Fruit fly (Drosophila melanogaster) whole organism, embryonic: ENCODE data around the gene CG9498.
A peak's percentile ranks its signal among the peaks of the same experiment; 100 is the strongest.

Experiments
- Atf6 ChIP-seq: fragments of 200-800 bp; sonication (Bioruptor generic); IDR thresholded peaks from 2 replicates; pipeline ENCODE4 v1.3.6; 2022; ENCODE audit warnings: missing biosample characterization, missing genetic modification characterization
- Bgb ChIP-seq: fragments of 200-800 bp; sonication (Bioruptor generic); IDR thresholded peaks from 2 replicates; pipeline ENCODE4 v1.3.6; 2022; ENCODE audit warnings: missing biosample characterization, missing genetic modification characterization; ENCODE audit not compliant: partially characterized antibody
- Bteb2 ChIP-seq: fragments of 200-800 bp; sonication (Bioruptor generic); optimal IDR thresholded peaks from 2 replicates; lab custom pipeline; 2016; ENCODE audit warnings: missing biosample characterization, missing genetic modification characterization
- CG10147 ChIP-seq: fragments of 200-800 bp; sonication (Bioruptor generic); optimal IDR thresholded peaks from 2 replicates; lab custom pipeline; 2019; ENCODE audit warnings: missing biosample characterization, mild to moderate bottlenecking, missing genetic modification characterization, moderate library complexity
- CG10209 ChIP-seq: fragments of 200-800 bp; sonication (Bioruptor generic); optimal IDR thresholded peaks from 3 replicates; lab custom pipeline; 2017; ENCODE audit warnings: missing biosample characterization, mild to moderate bottlenecking, missing genetic modification characterization, missing genetic modification reagents
- CG10321 ChIP-seq: fragments of 200-800 bp; sonication (Bioruptor generic); IDR thresholded peaks from 2 replicates; pipeline ENCODE4 v1.3.6; 2022; ENCODE audit warnings: missing biosample characterization, missing genetic modification characterization
- CG10543 ChIP-seq: fragments of 200-800 bp; sonication (Bioruptor generic); optimal IDR thresholded peaks from 3 replicates; lab custom pipeline; 2017; ENCODE audit warnings: missing biosample characterization, mild to moderate bottlenecking, missing genetic modification characterization, moderate library complexity
- CG10959 ChIP-seq: fragments of 200-800 bp; sonication (Bioruptor generic); IDR thresholded peaks from 2 replicates; pipeline ENCODE4 v1.3.6; 2022; ENCODE audit warnings: missing biosample characterization, missing genetic modification characterization
- CG12155 ChIP-seq: fragments of 200-800 bp; sonication (Bioruptor generic); optimal IDR thresholded peaks from 3 replicates; lab custom pipeline; 2016; ENCODE audit warnings: missing biosample characterization, missing genetic modification characterization
- CG15514 ChIP-seq: fragments of 200-800 bp; sonication (Bioruptor generic); optimal IDR thresholded peaks from 3 replicates; lab custom pipeline; 2017; ENCODE audit warnings: missing biosample characterization, missing genetic modification characterization, mild to moderate bottlenecking, moderate library complexity, missing genetic modification reagents
- CG15601 ChIP-seq: fragments of 200-800 bp; sonication (Bioruptor generic); optimal IDR thresholded peaks from 3 replicates; lab custom pipeline; 2019; ENCODE audit warnings: missing biosample characterization, mild to moderate bottlenecking, missing genetic modification characterization, moderate library complexity
- CG17385 ChIP-seq: fragments of 200-800 bp; sonication (Bioruptor generic); optimal IDR thresholded peaks from 3 replicates; lab custom pipeline; 2018; ENCODE audit warnings: missing biosample characterization, mild to moderate bottlenecking, missing genetic modification characterization
- CG17829 ChIP-seq: fragments of 200-800 bp; optimal IDR thresholded peaks from 2 replicates; lab custom pipeline; 2019; ENCODE audit warnings: missing biosample characterization, mild to moderate bottlenecking, missing genetic modification characterization, moderate library complexity
- CG2712 ChIP-seq: fragments of 200-800 bp; optimal IDR thresholded peaks from 3 replicates; lab custom pipeline; 2019; ENCODE audit warnings: missing biosample characterization, mild to moderate bottlenecking, missing genetic modification characterization, moderate library complexity
- CG30403 ChIP-seq: fragments of 200-800 bp; sonication (Bioruptor generic); optimal IDR thresholded peaks from 3 replicates; lab custom pipeline; 2016; ENCODE audit warnings: missing biosample characterization, missing genetic modification characterization
- CG33557 ChIP-seq: fragments of 200-800 bp; sonication (Bioruptor generic); optimal IDR thresholded peaks from 2 replicates; lab custom pipeline; 2019; ENCODE audit warnings: missing biosample characterization, mild to moderate bottlenecking, missing genetic modification characterization, moderate library complexity
- CG4282 ChIP-seq: fragments of 200-800 bp; sonication (Bioruptor generic); optimal IDR thresholded peaks from 2 replicates; lab custom pipeline; 2016; ENCODE audit warnings: missing biosample characterization, missing genetic modification characterization
- CG4617 ChIP-seq: fragments of 200-800 bp; sonication (Bioruptor generic); optimal IDR thresholded peaks from 3 replicates; lab custom pipeline; 2016; ENCODE audit warnings: missing biosample characterization, missing genetic modification characterization, borderline replicate concordance
- CG6689 ChIP-seq: fragments of 200-800 bp; sonication (Bioruptor generic); IDR thresholded peaks from 2 replicates; pipeline ENCODE4 v1.3.6; 2022; ENCODE audit warnings: missing biosample characterization, missing genetic modification characterization
- CG6765 ChIP-seq: fragments of 200-800 bp; sonication (Bioruptor generic); optimal IDR thresholded peaks from 3 replicates; lab custom pipeline; 2017; ENCODE audit warnings: missing biosample characterization, mild to moderate bottlenecking, missing genetic modification characterization
- CG7556 ChIP-seq: fragments of 200-800 bp; sonication (Bioruptor generic); optimal IDR thresholded peaks from 2 replicates; lab custom pipeline; 2017; ENCODE audit warnings: missing biosample characterization, mild to moderate bottlenecking, missing genetic modification characterization
- CG8359 ChIP-seq: fragments of 200-800 bp; sonication (Bioruptor generic); optimal IDR thresholded peaks from 2 replicates; lab custom pipeline; 2017; ENCODE audit warnings: missing biosample characterization, mild to moderate bottlenecking, missing genetic modification characterization, borderline replicate concordance
- CG9932 ChIP-seq: fragments of 200-800 bp; sonication (Bioruptor generic); IDR thresholded peaks from 2 replicates; pipeline ENCODE4 v1.3.6; 2022; ENCODE audit warnings: missing biosample characterization, missing genetic modification characterization
- Camta ChIP-seq: fragments of 200-800 bp; sonication (Bioruptor generic); optimal IDR thresholded peaks from 2 replicates; lab custom pipeline; 2016; ENCODE audit warnings: missing biosample characterization, missing genetic modification characterization
- CkIIα-i1 ChIP-seq: fragments of 200-800 bp; sonication (Bioruptor generic); IDR thresholded peaks from 2 replicates; pipeline ENCODE4 v1.3.6; 2022; ENCODE audit warnings: missing biosample characterization, missing genetic modification characterization
- CoRest ChIP-seq: fragments of 200-800 bp; sonication (Bioruptor generic); optimal IDR thresholded peaks from 3 replicates; lab custom pipeline; 2018; ENCODE audit warnings: missing biosample characterization, mild to moderate bottlenecking, missing genetic modification characterization, moderate library complexity
- D19B ChIP-seq: fragments of 200-800 bp; sonication (Bioruptor generic); optimal IDR thresholded peaks from 2 replicates; lab custom pipeline; 2017; ENCODE audit warnings: missing biosample characterization, mild to moderate bottlenecking, missing genetic modification characterization
- Dad ChIP-seq: fragments of 200-800 bp; sonication (Bioruptor generic); optimal IDR thresholded peaks from 3 replicates; lab custom pipeline; 2016; ENCODE audit warnings: missing biosample characterization, missing genetic modification characterization
- Ets97D ChIP-seq: fragments of 200-800 bp; sonication (Bioruptor generic); optimal IDR thresholded peaks from 3 replicates; lab custom pipeline; 2016; ENCODE audit warnings: missing biosample characterization, missing genetic modification characterization
- HLH3B ChIP-seq: fragments of 200-800 bp; sonication (Bioruptor generic); IDR thresholded peaks from 2 replicates; pipeline ENCODE4 v1.3.6; 2022; ENCODE audit warnings: missing biosample characterization, missing genetic modification characterization
- Hmr ChIP-seq: fragments of 200-800 bp; sonication (Bioruptor generic); optimal IDR thresholded peaks from 3 replicates; lab custom pipeline; 2017; ENCODE audit warnings: mild to moderate bottlenecking, missing biosample characterization, missing genetic modification reagents, missing genetic modification characterization
- MBD-R2 ChIP-seq: fragments of 200-800 bp; sonication (Bioruptor generic); IDR thresholded peaks from 2 replicates; pipeline ENCODE4 v1.3.6; 2022; ENCODE audit warnings: missing biosample characterization, missing genetic modification characterization
- Pdp1 ChIP-seq, 2 experiments: fragments of 200-800 bp; sonication (Bioruptor generic); optimal IDR thresholded peaks; 3 replicates each; lab custom pipeline; 2016; ENCODE audit warnings: missing biosample characterization in 2 of 2, missing genetic modification characterization in 2 of 2, mild to moderate bottlenecking in 1 of 2, moderate library complexity in 1 of 2
- Poxn ChIP-seq: fragments of 200-800 bp; sonication (Bioruptor generic); IDR thresholded peaks from 2 replicates; pipeline ENCODE4 v1.3.6; 2022; ENCODE audit warnings: missing biosample characterization, missing genetic modification characterization
- Side ChIP-seq: fragments of 200-800 bp; sonication (Bioruptor generic); optimal IDR thresholded peaks from 2 replicates; lab custom pipeline; 2016; ENCODE audit warnings: missing biosample characterization, missing genetic modification characterization
- az2 ChIP-seq: fragments of 200-800 bp; sonication (Bioruptor generic); optimal IDR thresholded peaks from 3 replicates; lab custom pipeline; 2016; ENCODE audit warnings: missing biosample characterization, missing genetic modification characterization
- ci ChIP-seq: fragments of 200-800 bp; sonication (Bioruptor generic); IDR thresholded peaks from 3 replicates; pipeline ENCODE4 v1.3.6; 2022; ENCODE audit warnings: missing biosample characterization, missing genetic modification characterization
- crc ChIP-seq: fragments of 200-800 bp; sonication (Bioruptor generic); optimal IDR thresholded peaks from 2 replicates; lab custom pipeline; 2016; ENCODE audit warnings: missing biosample characterization, missing genetic modification characterization
- gfzf ChIP-seq: fragments of 200-800 bp; sonication (Bioruptor generic); optimal IDR thresholded peaks from 2 replicates; lab custom pipeline; 2016; ENCODE audit warnings: missing biosample characterization, mild to moderate bottlenecking, missing genetic modification characterization, moderate library complexity
- gt ChIP-seq: fragments of 200-800 bp; sonication (Bioruptor generic); IDR thresholded peaks from 2 replicates; pipeline ENCODE4 v1.3.6; 2022; ENCODE audit warnings: missing biosample characterization, missing genetic modification characterization
- hkb ChIP-seq, 2 experiments: fragments of 200-800 bp in 1 of 2; fragments of >200 bp in 1 of 2; sonication (Bioruptor generic) in 1 of 2; IDR thresholded peaks in 1 of 2; optimal IDR thresholded peaks in 1 of 2; 2 replicates each; pipeline versions ENCODE4 v1.3.6 to Lab custom; 2017 to 2022; ENCODE audit warnings: missing biosample characterization in 1 of 2, missing genetic modification characterization in 1 of 2
- hth ChIP-seq: fragments of >200 bp; optimal IDR thresholded peaks from 2 replicates; lab custom pipeline; 2017; ENCODE audit warnings: inconsistent platforms
- jing ChIP-seq: fragments of 200-800 bp; sonication (Bioruptor generic); optimal IDR thresholded peaks from 2 replicates; lab custom pipeline; 2018; ENCODE audit warnings: missing biosample characterization, mild to moderate bottlenecking, missing genetic modification characterization
- kah ChIP-seq: fragments of 200-800 bp; sonication (Bioruptor generic); optimal IDR thresholded peaks from 2 replicates; lab custom pipeline; 2018; ENCODE audit warnings: missing biosample characterization, mild to moderate bottlenecking, missing genetic modification characterization
- lola ChIP-seq, 3 experiments: fragments of >200 bp in 2 of 3; fragments of 200-800 bp in 1 of 3; sonication (Bioruptor generic) in 1 of 3; optimal IDR thresholded peaks; 2 replicates each; lab custom pipeline; 2017 to 2019; ENCODE audit warnings: missing biosample characterization in 3 of 3, missing genetic modification characterization in 3 of 3, mild to moderate bottlenecking in 1 of 3, moderate library complexity in 1 of 3
- luna ChIP-seq: fragments of 200-800 bp; sonication (Bioruptor generic); optimal IDR thresholded peaks from 2 replicates; lab custom pipeline; 2016; ENCODE audit warnings: missing biosample characterization, missing genetic modification characterization
- nerfin-1 ChIP-seq: fragments of 200-800 bp; sonication (Bioruptor generic); optimal IDR thresholded peaks from 3 replicates; lab custom pipeline; 2019; ENCODE audit warnings: missing biosample characterization, mild to moderate bottlenecking, missing genetic modification characterization, moderate library complexity
- repo ChIP-seq: fragments of 200-800 bp; sonication (Bioruptor generic); optimal IDR thresholded peaks from 2 replicates; lab custom pipeline; 2016; ENCODE audit warnings: missing biosample characterization, missing genetic modification characterization
- tx ChIP-seq: fragments of 200-800 bp; sonication (Bioruptor generic); optimal IDR thresholded peaks from 2 replicates; lab custom pipeline; 2016; ENCODE audit warnings: missing biosample characterization, missing genetic modification characterization
- wdn ChIP-seq: fragments of 200-800 bp; sonication (Bioruptor generic); IDR thresholded peaks from 2 replicates; pipeline ENCODE4 v1.3.6; 2022; ENCODE audit warnings: missing biosample characterization, missing genetic modification characterization

CG9498 gene

dm6 chr2L:6351809-6352182 lies 962 bp upstream of the CG9498 start (continued):
- no peak for TF ChIP-seq CkIIα-i1 (GFP tag; lab: Robert Waterston, UW)
- peak; percentile 70 for TF ChIP-seq CG17829 (tag; lab: Kevin White, UChicago)
- TF ChIP-seq Dad (GFP tag; lab: Kevin White, UChicago) = peak; percentile 59
- peak; percentile 44; the same call in 1 of the 2 replicates for TF ChIP-seq CG10959
- TF ChIP-seq wdn = peak; percentile 76
- peak; percentile 57 for TF ChIP-seq Bgb
- peak; percentile 93 for TF ChIP-seq CoRest (tag; lab: Kevin White, UChicago)
- peak; percentile 82 for TF ChIP-seq CG10209 (GFP tag; lab: Kevin White, UChicago)
- no peak for TF ChIP-seq hth (lab: Kevin White, UChicago)
- peak; percentile 77 for TF ChIP-seq CG12155 (GFP tag; lab: Kevin White, UChicago)
- TF ChIP-seq CG6689 = peak; percentile 82
- TF ChIP-seq hkb (optimal IDR thresholded peaks at IDR 0.05; lab: Kevin White, UChicago) = no peak
- peak; percentile 71 for TF ChIP-seq hkb (GFP tag; IDR thresholded peaks at IDR 0.05; lab: Robert Waterston, UW)
- TF ChIP-seq gfzf (GFP tag; lab: Kevin White, UChicago) = no peak
- TF ChIP-seq CG17385 (GFP tag; lab: Kevin White, UChicago) = peak; percentile 71
- peak; percentile 84 for TF ChIP-seq CG10147 (GFP tag; lab: Kevin White, UChicago)
- TF ChIP-seq jing (GFP tag; lab: Kevin White, UChicago) = peak; percentile 53
- TF ChIP-seq D19B (GFP tag; lab: Kevin White, UChicago) = peak; percentile 79
- TF ChIP-seq CG9932 (GFP tag; lab: Robert Waterston, UW) = peak; percentile 95
- peak; percentile 81 for TF ChIP-seq HLH3B
- peak; percentile 73 for TF ChIP-seq luna
- peak; percentile 38; the same call in 1 of the 2 replicates for TF ChIP-seq gt
- peak; percentile 78 for TF ChIP-seq CG2712 (tag; lab: Kevin White, UChicago)
- peak; percentile 54 for TF ChIP-seq Side (GFP tag; lab: Kevin White, UChicago)
- peak; percentile 86 for TF ChIP-seq Atf6 (GFP tag; lab: Robert Waterston, UW)
- TF ChIP-seq nerfin-1 (tag; lab: Kevin White, UChicago) = peak; percentile 70
- TF ChIP-seq Bteb2 (GFP tag; lab: Kevin White, UChicago) = peak; percentile 80
- peak; percentile 78 for TF ChIP-seq crc (GFP tag; lab: Kevin White, UChicago)
- peak; percentile 38 for TF ChIP-seq CG4617
- TF ChIP-seq CG15514 (GFP tag; lab: Kevin White, UChicago) = peak; percentile 73
- TF ChIP-seq CG7556 (GFP tag; lab: Kevin White, UChicago) = peak; percentile 77
- peak; percentile 85 to 94 for TF ChIP-seq Pdp1 (GFP tag; optimal IDR thresholded peaks at IDR 0.05; lab: Kevin White, UChicago)
- peak in 1 of 3 experiments; percentile 35 for TF ChIP-seq lola (GFP tag; optimal IDR thresholded peaks at IDR 0.05; lab: Kevin White, UChicago)
- peak; percentile 50; the same call in 1 of the 2 replicates for TF ChIP-seq MBD-R2 (GFP tag; lab: Robert Waterston, UW)
- peak; percentile 90 for TF ChIP-seq Hmr (GFP tag; lab: Kevin White, UChicago)
- TF ChIP-seq CG6765 (GFP tag; lab: Kevin White, UChicago) = peak; percentile 59
- TF ChIP-seq ci (GFP tag; lab: Robert Waterston, UW) = peak; percentile 47; the same call in 1 of the 3 replicates
- TF ChIP-seq CG30403 (GFP tag; lab: Kevin White, UChicago) = peak; percentile 93
- TF ChIP-seq tx (GFP tag; lab: Kevin White, UChicago) = peak; percentile 74
- TF ChIP-seq CG4282 (GFP tag; lab: Kevin White, UChicago) = peak; percentile 30
- peak; percentile 64 for TF ChIP-seq Camta
- TF ChIP-seq az2 = peak; percentile 68
- TF ChIP-seq CG8359 (GFP tag; lab: Kevin White, UChicago) = no peak
- TF ChIP-seq kah (GFP tag; lab: Kevin White, UChicago) = peak; percentile 33
- TF ChIP-seq CG33557 (GFP tag; lab: Kevin White, UChicago) = no peak
- no peak for TF ChIP-seq CG10321 (GFP tag; lab: Robert Waterston, UW)
- peak; percentile 29 for TF ChIP-seq Ets97D (GFP tag; lab: Kevin White, UChicago)
- TF ChIP-seq CG15601 (tag; lab: Kevin White, UChicago) = peak; percentile 46
- peak; percentile 90 for TF ChIP-seq CG10543 (GFP tag; lab: Kevin White, UChicago)
- peak; percentile 65 for TF ChIP-seq repo (GFP tag; lab: Kevin White, UChicago)
- TF ChIP-seq Poxn (GFP tag; lab: Robert Waterston, UW) = peak; percentile 69
